Worm (Caenorhabditis elegans) whole organism, L1 larva: ENCODE measurements around the gene tpra-1.

ENCODE experiments used
- C04F5.9 ChIP-seq: sonication (generic microtip); optimal IDR thresholded peaks from 2 replicates; lab custom pipeline; 2016; ENCODE audit warnings: missing genetic modification characterization, missing compliant biosample characterization
- Y116A8C.19 ChIP-seq: sonication (generic microtip); optimal IDR thresholded peaks from 2 replicates; lab custom pipeline; 2016; ENCODE audit warnings: missing compliant biosample characterization, missing genetic modification characterization, borderline replicate concordance
- alr-1 ChIP-seq: fragments of 200-800 bp; sonication (Bioruptor generic); optimal IDR thresholded peaks from 2 replicates; lab custom pipeline; 2018; ENCODE audit warnings: borderline replicate concordance, mild to moderate bottlenecking, missing genetic modification characterization, missing compliant biosample characterization
- fos-1 ChIP-seq: fragments of 150-350 bp; optimal IDR thresholded peaks from 2 replicates; lab custom pipeline; 2014; ENCODE audit warnings: missing biosample characterization, missing genetic modification characterization
- isw-1 ChIP-seq: fragments of 200-800 bp; sonication (Bioruptor generic); IDR thresholded peaks from 2 replicates; pipeline ENCODE4 v1.3.6; 2022; ENCODE audit warnings: missing genetic modification characterization, missing compliant biosample characterization
- jun-1 ChIP-seq: fragments of 150-350 bp; optimal IDR thresholded peaks from 2 replicates; lab custom pipeline; 2014; ENCODE audit warnings: missing biosample characterization, missing genetic modification reagents, missing genetic modification characterization
- lin-39 ChIP-seq: fragments of 150-350 bp; optimal IDR thresholded peaks from 2 replicates; lab custom pipeline; 2014; ENCODE audit warnings: missing biosample characterization, missing genetic modification reagents, missing genetic modification characterization
- zip-4 ChIP-seq: fragments of 200-800 bp; sonication (Bioruptor generic); optimal IDR thresholded peaks from 2 replicates; lab custom pipeline; 2018; ENCODE audit warnings: mild to moderate bottlenecking, missing genetic modification characterization, moderate library complexity, missing compliant biosample characterization

DNA sequence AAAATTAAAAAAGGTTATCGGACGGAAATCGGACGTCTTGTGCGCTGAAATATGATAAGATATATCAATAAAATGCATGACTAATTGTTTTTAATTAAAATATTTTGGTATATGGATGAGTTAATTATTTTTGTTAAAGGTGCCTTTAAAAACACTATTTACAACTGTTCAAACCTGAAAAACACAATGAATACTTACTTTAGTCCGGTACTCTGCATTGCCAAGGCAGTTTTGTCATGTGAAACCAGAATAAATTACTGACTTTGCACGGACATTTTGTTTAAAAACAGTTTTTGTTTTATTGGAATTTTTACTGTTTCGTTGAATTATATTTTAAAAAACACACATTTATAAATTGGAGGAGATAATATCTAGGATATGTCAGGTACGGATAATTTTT is 11.7 kb downstream of the tpra-1 start, which contains the start of gene suex-2:
- no peak for TF ChIP-seq jun-1 (tag; lab: Kevin White, UChicago)
- TF ChIP-seq zip-4 (GFP tag; lab: Kevin White, UChicago), result no peak
- no peak for TF ChIP-seq Y116A8C.19 (tag; lab: Kevin White, UChicago)
- no peak for TF ChIP-seq C04F5.9 (tag; lab: Kevin White, UChicago)
- TF ChIP-seq isw-1 (GFP tag; lab: Robert Waterston, UW), result no peak
- no peak for TF ChIP-seq fos-1 (tag; lab: Kevin White, UChicago)
- TF ChIP-seq lin-39 (tag; lab: Kevin White, UChicago), result no peak
- TF ChIP-seq alr-1 (tag; lab: Kevin White, UChicago), result no peak
